Worm (Caenorhabditis elegans): ENCODE measurements around the gene B0303.14.

B0303.14 gene

DNA sequence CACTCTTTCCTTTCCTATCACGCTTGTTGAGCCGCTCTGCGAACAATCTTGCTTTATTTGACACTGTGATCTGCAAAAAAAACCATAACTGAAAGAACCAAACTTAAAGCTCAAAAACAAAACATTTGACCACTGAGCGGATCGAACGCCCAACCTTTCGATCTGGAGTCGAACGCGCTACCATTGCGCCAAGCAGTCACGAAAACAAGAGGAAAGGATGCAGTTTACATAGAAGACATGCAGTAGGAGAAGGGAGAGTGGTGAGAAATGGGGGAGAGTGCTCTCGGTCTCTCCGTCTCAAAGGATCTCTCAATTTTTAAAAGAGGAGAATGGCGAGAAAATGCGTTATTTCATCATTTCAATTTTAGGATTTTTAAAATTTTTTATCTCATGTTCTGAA is 37.6 kb downstream of the B0303.14 start (continued):
- no peak for TF ChIP-seq fkh-3 (tag; optimal IDR thresholded peaks at IDR 0.05)
- TF ChIP-seq Y95B8A.8 (GFP tag; IDR thresholded peaks at IDR 0.05): 0 out of 2 replicates have a peak, but pooled peaks have one; percentile 46
- TF ChIP-seq atf-7 (tag; optimal IDR thresholded peaks at IDR 0.05): peak; percentile 21
- peak; percentile 42 to 85 for TF ChIP-seq rec-8 (tag; optimal IDR thresholded peaks at IDR 0.05)
- TF ChIP-seq dox-1 (GFP tag; IDR thresholded peaks at IDR 0.05): peak; percentile 81
- TF ChIP-seq Y79H2A.3 (GFP tag; conservative IDR thresholded peaks at IDR 0.05): peak; percentile 91
- no peak for TF ChIP-seq ama-1 (optimal IDR thresholded peaks at IDR 0.05)
- peak; percentile 70 to 89 for TF ChIP-seq ama-1 (GFP tag; optimal IDR thresholded peaks at IDR 0.05)
- TF ChIP-seq bed-1 (GFP tag; IDR thresholded peaks at IDR 0.05): no peak
- no peak for TF ChIP-seq F57C9.4 (tag; optimal IDR thresholded peaks at IDR 0.05)
- peak; percentile 32; the same call in 1 of the 2 replicates for TF ChIP-seq madf-8 (GFP tag; conservative IDR thresholded peaks at IDR 0.05)
- no peak for TF ChIP-seq lsy-27 (tag; optimal IDR thresholded peaks at IDR 0.05; ENCODE audit: borderline replicate concordance, insufficient read depth)
- peak; percentile 62 for TF ChIP-seq B0336.3 (GFP tag; IDR thresholded peaks at IDR 0.05)
- TF ChIP-seq aptf-3 (GFP tag; IDR thresholded peaks at IDR 0.05): peak; percentile 68; the same call in 1 of the 2 replicates
- TF ChIP-seq F49E8.2 (tag; optimal IDR thresholded peaks at IDR 0.05; ENCODE audit: insufficient read depth): peak; percentile 65
- TF ChIP-seq madf-6 (GFP tag; IDR thresholded peaks at IDR 0.05): peak; percentile 66
- TF ChIP-seq lin-35 (GFP tag; optimal IDR thresholded peaks at IDR 0.05): peak in 1 of 3 experiments; percentile 76
- peak; percentile 55 for TF ChIP-seq ceh-100 (GFP tag; IDR thresholded peaks at IDR 0.05)
- TF ChIP-seq him-1 (tag; optimal IDR thresholded peaks at IDR 0.05): no peak
- TF ChIP-seq ccch-3 (GFP tag; optimal IDR thresholded peaks at IDR 0.05): no peak
- TF ChIP-seq ztf-3 (GFP tag; optimal IDR thresholded peaks at IDR 0.05): no peak
- TF ChIP-seq nhr-80 (tag; optimal IDR thresholded peaks at IDR 0.05): peak; percentile 34
- peak; percentile 92 for TF ChIP-seq athp-1 (tag; optimal IDR thresholded peaks at IDR 0.05)
- TF ChIP-seq snpc-4 (GFP tag; optimal IDR thresholded peaks at IDR 0.05): peak; percentile 53
- TF ChIP-seq snpc-4 (tag; optimal IDR thresholded peaks at IDR 0.05): peak in 2 of 4 experiments; percentile 51
- no peak for TF ChIP-seq C17E4.6 (GFP tag; IDR thresholded peaks at IDR 0.05)
- TF ChIP-seq nhr-90 (tag; optimal IDR thresholded peaks at IDR 0.05): peak; percentile 91
- peak; percentile 22 for TF ChIP-seq mel-28 (tag; optimal IDR thresholded peaks at IDR 0.05; ENCODE audit: borderline replicate concordance)
- TF ChIP-seq Y53G8AR.9 (GFP tag; conservative IDR thresholded peaks at IDR 0.05): no peak
- peak; percentile 61 for TF ChIP-seq B0035.1 (tag; optimal IDR thresholded peaks at IDR 0.05)
- TF ChIP-seq ets-4 (GFP tag; optimal IDR thresholded peaks at IDR 0.05): no peak
- TF ChIP-seq madf-3 (GFP tag; IDR thresholded peaks at IDR 0.05): 0 out of 2 replicates have a peak, but pooled peaks have one; percentile 55
- peak; percentile 52 for TF ChIP-seq mes-4 (tag; optimal IDR thresholded peaks at IDR 0.05)
- no peak for TF ChIP-seq nhr-27 (tag; optimal IDR thresholded peaks at IDR 0.05)
- peak; percentile 92 for TF ChIP-seq die-1 (tag; optimal IDR thresholded peaks at IDR 0.05)
- TF ChIP-seq let-607 (tag; optimal IDR thresholded peaks at IDR 0.05): peak; percentile 26 to 51
- peak; percentile 47 for TF ChIP-seq akir-1 (GFP tag; optimal IDR thresholded peaks at IDR 0.05)
- peak; percentile 64; the same call in 1 of the 2 replicates for TF ChIP-seq ceh-40 (GFP tag; IDR thresholded peaks at IDR 0.05)
- no peak for TF ChIP-seq T26A5.8 (tag; optimal IDR thresholded peaks at IDR 0.05)
- no peak for TF ChIP-seq F55B11.4 (tag; optimal IDR thresholded peaks at IDR 0.05; ENCODE audit: borderline replicate concordance, insufficient read depth)
- no peak for TF ChIP-seq zfh-2 (GFP tag; conservative IDR thresholded peaks at IDR 0.05)
- 0 out of 2 replicates have a peak, but pooled peaks have one; percentile 33 for TF ChIP-seq ceh-91 (GFP tag; IDR thresholded peaks at IDR 0.05)
- peak; percentile 85 for TF ChIP-seq hmg-20 (GFP tag; IDR thresholded peaks at IDR 0.05)
- peak; percentile 84 for TF ChIP-seq ceh-27 (GFP tag; optimal IDR thresholded peaks at IDR 0.05)
- TF ChIP-seq mcd-1 (GFP tag; IDR thresholded peaks at IDR 0.05): peak; percentile 75
- TF ChIP-seq F10E7.11 (tag; optimal IDR thresholded peaks at IDR 0.05): peak; percentile 69
- peak; percentile 12 for TF ChIP-seq xnd-1 (tag; optimal IDR thresholded peaks at IDR 0.05)
- no peak for TF ChIP-seq nhr-179 (tag; optimal IDR thresholded peaks at IDR 0.05)
